Fruit fly (Drosophila melanogaster) whole organism, embryonic: ENCODE results near the gene CG43049.

Experiments used
- B-H2 ChIP-seq: fragments of 200-800 bp; sonication (Bioruptor generic); optimal IDR thresholded peaks from 2 replicates; lab custom pipeline; 2018; ENCODE audit warnings: missing biosample characterization, mild to moderate bottlenecking, missing genetic modification characterization
- CG10209 ChIP-seq: fragments of 200-800 bp; sonication (Bioruptor generic); optimal IDR thresholded peaks from 3 replicates; lab custom pipeline; 2017; ENCODE audit warnings: missing biosample characterization, mild to moderate bottlenecking, missing genetic modification characterization, missing genetic modification reagents
- CG10543 ChIP-seq: fragments of 200-800 bp; sonication (Bioruptor generic); optimal IDR thresholded peaks from 3 replicates; lab custom pipeline; 2017; ENCODE audit warnings: missing biosample characterization, mild to moderate bottlenecking, missing genetic modification characterization, moderate library complexity
- CG11456 ChIP-seq: fragments of 200-800 bp; sonication (Bioruptor generic); IDR thresholded peaks from 3 replicates; pipeline ENCODE4 v1.3.6; 2022; ENCODE audit warnings: missing biosample characterization, missing genetic modification characterization
- CG12391 ChIP-seq: fragments of 200-800 bp; sonication (Bioruptor generic); optimal IDR thresholded peaks from 3 replicates; lab custom pipeline; 2018; ENCODE audit warnings: missing biosample characterization, mild to moderate bottlenecking, missing genetic modification characterization, moderate library complexity
- CG13287 ChIP-seq: fragments of 200-800 bp; sonication (Bioruptor generic); IDR thresholded peaks from 2 replicates; pipeline ENCODE4 v1.3.6; 2022; ENCODE audit warnings: missing biosample characterization, missing genetic modification characterization; ENCODE audit not compliant: partially characterized antibody
- CG15601 ChIP-seq: fragments of 200-800 bp; sonication (Bioruptor generic); optimal IDR thresholded peaks from 3 replicates; lab custom pipeline; 2019; ENCODE audit warnings: missing biosample characterization, mild to moderate bottlenecking, missing genetic modification characterization, moderate library complexity
- CG15696 ChIP-seq: fragments of 200-800 bp; sonication (Bioruptor generic); optimal IDR thresholded peaks from 2 replicates; lab custom pipeline; 2019; ENCODE audit warnings: missing biosample characterization, mild to moderate bottlenecking, missing genetic modification characterization, moderate library complexity
- CG1602 ChIP-seq: fragments of 200-800 bp; sonication (Bioruptor generic); optimal IDR thresholded peaks from 3 replicates; lab custom pipeline; 2016; ENCODE audit warnings: missing biosample characterization, missing genetic modification characterization
- CG1603 ChIP-seq: fragments of 200-800 bp; sonication (Bioruptor generic); optimal IDR thresholded peaks from 2 replicates; lab custom pipeline; 2019; ENCODE audit warnings: missing biosample characterization, mild to moderate bottlenecking, missing genetic modification characterization, moderate library complexity
- CG31224 ChIP-seq: fragments of 200-800 bp; sonication (Bioruptor generic); IDR thresholded peaks from 2 replicates; pipeline ENCODE4 v1.3.6; 2022; ENCODE audit warnings: missing biosample characterization, missing genetic modification characterization
- CG3726 ChIP-seq: fragments of 200-800 bp; sonication (Bioruptor generic); IDR thresholded peaks from 3 replicates; pipeline ENCODE4, ENCODE4 v1.3.6; 2022; ENCODE audit warnings: missing biosample characterization, missing genetic modification characterization
- CG43689 ChIP-seq: fragments of 200-800 bp; sonication (Bioruptor generic); IDR thresholded peaks from 2 replicates; pipeline ENCODE4 v1.3.6; 2022; ENCODE audit warnings: missing biosample characterization, missing genetic modification characterization
- CG6791 ChIP-seq: fragments of 200-800 bp; sonication (Bioruptor generic); IDR thresholded peaks from 3 replicates; pipeline ENCODE4 v1.3.6; 2022; ENCODE audit warnings: missing biosample characterization, missing genetic modification characterization; ENCODE audit not compliant: partially characterized antibody
- CG8478 ChIP-seq: fragments of >200 bp; optimal IDR thresholded peaks from 2 replicates; lab custom pipeline; 2018
- CG9437 ChIP-seq: fragments of 200-800 bp; sonication (Bioruptor generic); optimal IDR thresholded peaks from 2 replicates; lab custom pipeline; 2018; ENCODE audit warnings: missing biosample characterization, mild to moderate bottlenecking, missing genetic modification characterization
- CTCF ChIP-seq: fragments of 200-800 bp; sonication (Bioruptor generic); optimal IDR thresholded peaks from 2 replicates; lab custom pipeline; 2017; ENCODE audit warnings: missing biosample characterization, mild to moderate bottlenecking, missing genetic modification characterization, moderate library complexity
- Deaf1 ChIP-seq: fragments of 200-800 bp; optimal IDR thresholded peaks from 3 replicates; lab custom pipeline; 2019; ENCODE audit warnings: missing biosample characterization, mild to moderate bottlenecking, missing genetic modification characterization, moderate library complexity
- ERR ChIP-seq: fragments of 200-800 bp; sonication (Bioruptor generic); optimal IDR thresholded peaks from 2 replicates; lab custom pipeline; 2016; ENCODE audit warnings: missing biosample characterization, missing genetic modification characterization
- HmgZ ChIP-seq: fragments of 200-800 bp; sonication (Bioruptor generic); optimal IDR thresholded peaks from 2 replicates; lab custom pipeline; 2018; ENCODE audit warnings: missing biosample characterization, mild to moderate bottlenecking, missing genetic modification characterization
- Hr78 ChIP-seq, 2 experiments: fragments of 200-800 bp in 1 of 2; fragments of >200 bp in 1 of 2; sonication (Bioruptor generic) in 1 of 2; optimal IDR thresholded peaks; 2 replicates each; lab custom pipeline; 2017 to 2019; ENCODE audit warnings: missing biosample characterization in 2 of 2, missing genetic modification characterization in 2 of 2, mild to moderate bottlenecking in 1 of 2, moderate library complexity in 1 of 2
- Hsf ChIP-seq: fragments of 200-800 bp; sonication (Bioruptor generic); optimal IDR thresholded peaks from 3 replicates; lab custom pipeline; 2016; ENCODE audit warnings: missing biosample characterization, missing genetic modification characterization
- NFAT ChIP-seq: fragments of 200-800 bp; sonication (Bioruptor generic); IDR thresholded peaks from 2 replicates; pipeline ENCODE4 v1.3.6; 2022; ENCODE audit warnings: missing biosample characterization, missing genetic modification characterization
- Nf-YC ChIP-seq: fragments of 200-800 bp; optimal IDR thresholded peaks from 3 replicates; lab custom pipeline; 2019; ENCODE audit warnings: missing biosample characterization, mild to moderate bottlenecking, missing genetic modification characterization, moderate library complexity
- Oaz ChIP-seq: fragments of 200-800 bp; sonication (Bioruptor generic); IDR thresholded peaks from 2 replicates; pipeline ENCODE4 v1.3.6; 2022; ENCODE audit warnings: missing biosample characterization, missing genetic modification characterization
- Oli ChIP-seq: fragments of 200-800 bp; sonication (Bioruptor generic); optimal IDR thresholded peaks from 2 replicates; lab custom pipeline; 2018; ENCODE audit warnings: missing biosample characterization, mild to moderate bottlenecking, missing genetic modification characterization, moderate library complexity
- Opbp ChIP-seq: fragments of 200-800 bp; sonication (Bioruptor generic); IDR thresholded peaks from 3 replicates; pipeline ENCODE4 v1.3.6; 2022; ENCODE audit warnings: missing biosample characterization, missing genetic modification characterization; ENCODE audit not compliant: partially characterized antibody
- Optix ChIP-seq: fragments of 200-800 bp; sonication (Bioruptor generic); IDR thresholded peaks from 3 replicates; pipeline ENCODE4 v1.3.6; 2022; ENCODE audit warnings: missing biosample characterization, missing genetic modification characterization
- Pdp1 ChIP-seq, 2 experiments: fragments of 200-800 bp; sonication (Bioruptor generic); optimal IDR thresholded peaks; 3 replicates each; lab custom pipeline; 2016; ENCODE audit warnings: missing biosample characterization in 2 of 2, missing genetic modification characterization in 2 of 2, mild to moderate bottlenecking in 1 of 2, moderate library complexity in 1 of 2
- ash1 ChIP-seq: fragments of 200-800 bp; sonication (Bioruptor generic); optimal IDR thresholded peaks from 2 replicates; lab custom pipeline; 2018; ENCODE audit warnings: missing biosample characterization, mild to moderate bottlenecking, missing genetic modification characterization
- bigmax ChIP-seq: fragments of 200-800 bp; sonication (Bioruptor generic); optimal IDR thresholded peaks from 2 replicates; lab custom pipeline; 2018; ENCODE audit warnings: missing biosample characterization, mild to moderate bottlenecking, missing genetic modification characterization
- chif ChIP-seq, 2 experiments: fragments of 200-800 bp; sonication (Bioruptor generic); optimal IDR thresholded peaks; 3 replicates each; lab custom pipeline; 2016; ENCODE audit warnings: missing biosample characterization in 2 of 2, missing genetic modification characterization in 2 of 2
- chinmo ChIP-seq: fragments of 200-800 bp; sonication (Bioruptor generic); IDR thresholded peaks from 4 replicates; pipeline ENCODE4 v1.3.6; 2022; ENCODE audit warnings: missing biosample characterization, missing genetic modification characterization; ENCODE audit not compliant: partially characterized antibody
- cwo ChIP-seq: fragments of 200-800 bp; sonication (Bioruptor generic); optimal IDR thresholded peaks from 3 replicates; lab custom pipeline; 2017; ENCODE audit warnings: missing biosample characterization, missing genetic modification characterization, mild to moderate bottlenecking, moderate library complexity, missing genetic modification reagents
- dimm ChIP-seq: fragments of 200-800 bp; sonication (Bioruptor generic); IDR thresholded peaks from 2 replicates; pipeline ENCODE4 v1.3.6; 2022; ENCODE audit warnings: missing biosample characterization, missing genetic modification characterization
- fd102C ChIP-seq: fragments of 200-800 bp; sonication (Bioruptor generic); optimal IDR thresholded peaks from 2 replicates; lab custom pipeline; 2018; ENCODE audit warnings: missing biosample characterization, mild to moderate bottlenecking, missing genetic modification characterization, moderate library complexity
- ftz-f1 ChIP-seq: fragments of 200-800 bp; sonication (Bioruptor generic); optimal IDR thresholded peaks from 2 replicates; lab custom pipeline; 2016; ENCODE audit warnings: missing biosample characterization, missing genetic modification characterization
- hbn ChIP-seq: fragments of 200-800 bp; sonication (Bioruptor generic); IDR thresholded peaks from 2 replicates; pipeline ENCODE4 v1.3.6; 2022; ENCODE audit warnings: missing biosample characterization, missing genetic modification characterization; ENCODE audit not compliant: partially characterized antibody
- pan ChIP-seq, 4 experiments: fragments of >200 bp in 3 of 4; fragments of 200-800 bp in 1 of 4; sonication (Bioruptor generic) in 1 of 4; optimal IDR thresholded peaks in 3 of 4; IDR thresholded peaks in 1 of 4; 2 replicates each; pipeline versions ENCODE4 v1.3.6 to Lab custom; 2017 to 2022; ENCODE audit warnings: missing biosample characterization in 2 of 4, missing genetic modification characterization in 2 of 4, mixed read lengths in 1 of 4
- pita ChIP-seq: fragments of 200-800 bp; sonication (Bioruptor generic); optimal IDR thresholded peaks from 2 replicates; lab custom pipeline; 2017; ENCODE audit warnings: missing biosample characterization, mild to moderate bottlenecking, missing genetic modification characterization
- scrt ChIP-seq: fragments of 200-800 bp; sonication (Bioruptor generic); optimal IDR thresholded peaks from 2 replicates; lab custom pipeline; 2018; ENCODE audit warnings: missing biosample characterization, mild to moderate bottlenecking, missing genetic modification characterization, moderate library complexity
- sna ChIP-seq: fragments of 200-800 bp; sonication (Bioruptor generic); IDR thresholded peaks from 2 replicates; pipeline ENCODE4 v1.3.6; 2022; ENCODE audit warnings: missing biosample characterization, missing genetic modification characterization; ENCODE audit not compliant: partially characterized antibody
- vvl ChIP-seq: fragments of 200-800 bp; sonication (Bioruptor generic); IDR thresholded peaks from 2 replicates; pipeline ENCODE4 v1.3.6; 2022; ENCODE audit warnings: missing biosample characterization, missing genetic modification characterization
- z ChIP-seq: fragments of 200-800 bp; sonication (Bioruptor generic); IDR thresholded peaks from 3 replicates; pipeline ENCODE4 v1.3.6; 2022; ENCODE audit warnings: missing biosample characterization, missing genetic modification characterization
- zen2 ChIP-seq: fragments of 200-800 bp; sonication (Bioruptor generic); IDR thresholded peaks from 3 replicates; pipeline ENCODE4 v1.3.6; 2022; ENCODE audit warnings: missing biosample characterization, missing genetic modification characterization; ENCODE audit not compliant: partially characterized antibody

Gene CG43049

DNA sequence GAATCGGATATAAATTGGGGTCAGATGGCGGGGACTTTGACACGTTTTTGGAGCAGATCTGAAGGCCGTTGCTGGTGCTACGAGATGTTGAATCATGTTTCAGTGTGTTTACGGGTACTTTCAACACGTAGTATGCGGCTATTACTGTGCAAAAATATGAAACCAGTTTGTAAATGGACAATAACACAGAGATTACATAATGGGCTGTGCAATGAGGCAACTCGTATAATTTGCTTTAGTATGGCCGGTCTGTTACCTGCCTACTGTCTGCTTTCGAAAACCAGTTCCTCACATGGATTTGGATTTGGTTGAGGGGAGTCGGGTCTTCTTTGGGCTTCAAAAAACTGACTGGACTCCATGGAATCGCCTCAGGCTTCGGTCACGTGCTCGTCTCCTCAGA, 27.5 kb downstream of the CG43049 start:
- TF ChIP-seq CG12391 (tag; lab: Kevin White, UChicago), result no peak
- TF ChIP-seq Pdp1 (GFP tag; optimal IDR thresholded peaks at IDR 0.05; lab: Kevin White, UChicago), result peak in 1 of 2 experiments; percentile 87
- TF ChIP-seq vvl (GFP tag; lab: Robert Waterston, UW), result 0 out of 2 replicates have a peak, but pooled peaks have one; percentile 42
- TF ChIP-seq dimm (GFP tag; lab: Robert Waterston, UW), result no peak
- 0 out of 4 replicates have a peak, but pooled peaks have one; percentile 50 for TF ChIP-seq chinmo (GFP tag; lab: Robert Waterston, UW)
- no peak for TF ChIP-seq sna (GFP tag; lab: Robert Waterston, UW)
- TF ChIP-seq cwo, result peak; percentile 84
- no peak for TF ChIP-seq CG43689 (GFP tag; lab: Robert Waterston, UW)
- TF ChIP-seq Hr78 (GFP tag; optimal IDR thresholded peaks at IDR 0.05; lab: Kevin White, UChicago), result peak in 1 of 2 experiments; percentile 25

DNA sequence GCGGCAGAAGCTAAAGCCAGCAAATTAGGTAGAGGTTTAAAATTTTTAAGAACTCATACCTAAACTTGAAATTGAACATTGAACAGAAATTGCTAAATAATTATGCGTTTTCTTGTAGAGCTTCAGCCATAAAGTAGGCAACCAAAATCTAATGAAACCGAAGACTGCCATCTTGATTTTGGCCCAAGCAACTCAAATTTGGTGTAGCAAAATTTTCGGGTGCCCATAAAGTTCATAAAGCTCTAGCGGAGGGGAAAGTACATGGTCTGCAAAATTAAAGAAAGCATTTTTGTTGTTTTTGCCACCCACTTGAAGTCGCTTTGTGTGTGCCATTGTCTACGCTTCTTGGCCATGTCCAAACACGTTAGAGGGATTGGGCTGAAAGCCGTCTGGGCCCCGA, 32.1 kb downstream of the CG43049 start:
- TF ChIP-seq zen2 (GFP tag; lab: Robert Waterston, UW), result no peak
- TF ChIP-seq CG13287 (GFP tag; lab: Robert Waterston, UW), result 0 out of 2 replicates have a peak, but pooled peaks have one; percentile 18
- TF ChIP-seq bigmax (GFP tag; lab: Kevin White, UChicago), result no peak
- TF ChIP-seq ash1, result no peak
- peak; percentile 4 for TF ChIP-seq CTCF
- TF ChIP-seq CG10209 (GFP tag; lab: Kevin White, UChicago), result no peak
- TF ChIP-seq CG15601, result peak; percentile 18

DNA sequence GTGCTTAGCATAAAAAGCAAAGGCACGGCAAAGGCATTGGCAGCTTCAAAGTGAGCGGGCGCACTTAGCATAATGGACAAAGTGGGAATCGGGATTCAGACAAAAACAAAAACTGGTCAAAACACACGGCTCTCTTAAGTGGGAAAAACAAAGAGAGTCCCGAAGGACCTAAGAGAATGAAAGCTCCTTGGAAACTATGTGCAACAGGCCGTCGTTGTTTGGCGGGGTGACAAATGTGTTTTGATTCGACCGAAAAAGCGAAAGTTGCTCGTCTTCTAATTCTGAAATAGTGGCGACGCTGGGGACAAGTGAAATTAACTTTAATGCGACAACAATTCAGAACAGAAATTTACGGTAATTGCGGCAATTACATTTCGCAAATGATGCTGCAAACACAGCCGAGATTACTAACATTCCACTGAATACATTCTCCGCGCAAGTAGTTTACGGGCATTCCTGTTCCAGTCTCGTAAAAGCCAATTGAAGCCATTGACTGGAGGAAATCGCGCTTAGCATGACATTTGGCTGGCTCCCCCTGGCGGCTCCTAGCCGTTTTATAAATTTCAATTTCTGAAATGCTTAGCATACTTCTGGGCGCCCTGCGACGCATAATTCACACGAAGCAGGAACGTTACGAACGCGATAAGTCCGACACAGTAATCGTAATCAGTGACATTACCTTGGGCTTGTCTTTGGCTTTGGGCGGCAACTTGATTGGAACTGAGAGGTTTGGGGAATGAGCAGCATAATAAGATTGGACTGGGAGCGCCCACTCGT, 43.5 kb downstream of the CG43049 start:
- TF ChIP-seq CG9437 (GFP tag; lab: Kevin White, UChicago) (peak; percentile 34), ERR (no peak), fd102C (GFP tag; lab: Kevin White, UChicago) (no peak), Nf-YC (tag; lab: Kevin White, UChicago) (no peak), CG6791 (GFP tag; lab: Robert Waterston, UW) (0 out of 3 replicates have a peak, but pooled peaks have one; percentile 39), ftz-f1 (GFP tag; lab: Kevin White, UChicago) (peak; percentile 30), Optix (GFP tag; lab: Robert Waterston, UW) (0 out of 3 replicates have a peak, but pooled peaks have one; percentile 51), B-H2 (GFP tag; lab: Kevin White, UChicago) (no peak), pan (optimal IDR thresholded peaks at IDR 0.05; lab: Kevin White, UChicago) (no peak), pan (GFP tag; optimal IDR thresholded peaks at IDR 0.05 in 1 of 2, IDR thresholded peaks at IDR 0.05 in 1 of 2) (peak in 1 of 2 experiments; percentile 11), scrt (GFP tag; lab: Kevin White, UChicago) (peak; percentile 93), Deaf1 (peak; percentile 36), Opbp (GFP tag; lab: Robert Waterston, UW) (no peak), CG1603 (no peak), pita (GFP tag; lab: Kevin White, UChicago) (no peak), Oli (no peak), hbn (GFP tag; lab: Robert Waterston, UW) (no peak), CG3726 (GFP tag; lab: Robert Waterston, UW) (0 out of 3 replicates have a peak, but pooled peaks have one; percentile 11), CG10543 (GFP tag; lab: Kevin White, UChicago) (no peak), chif (GFP tag; optimal IDR thresholded peaks at IDR 0.05; lab: Kevin White, UChicago) (no peak), CG8478 (lab: Kevin White, UChicago) (no peak), CG11456 (GFP tag; lab: Robert Waterston, UW) (0 out of 3 replicates have a peak, but pooled peaks have one; percentile 50), HmgZ (tag; lab: Kevin White, UChicago) (peak; percentile 20), CG31224 (GFP tag; lab: Robert Waterston, UW) (no peak), z (GFP tag; lab: Robert Waterston, UW) (no peak), CG1602 (GFP tag; lab: Kevin White, UChicago) (no peak), NFAT (GFP tag; lab: Robert Waterston, UW) (0 out of 2 replicates have a peak, but pooled peaks have one; percentile 18), Hsf (GFP tag; lab: Kevin White, UChicago) (peak; percentile 10), CG15696 (tag; lab: Kevin White, UChicago) (no peak), Oaz (GFP tag; lab: Robert Waterston, UW) (0 out of 2 replicates have a peak, but pooled peaks have one; percentile 5)
